Worm (Caenorhabditis elegans) whole organism, L4/young adult: ENCODE results near the gene Y97E10AR.3.

ENCODE experiments used
- dao-5 ChIP-seq: sonication (generic microtip); optimal IDR thresholded peaks from 2 replicates; lab custom pipeline; 2016; ENCODE audit warnings: missing genotype, missing genetic modification characterization, moderate library complexity, missing compliant biosample characterization
- him-1 ChIP-seq: sonication (generic microtip); optimal IDR thresholded peaks from 2 replicates; lab custom pipeline; 2016; ENCODE audit warnings: missing genotype, missing genetic modification reagents, missing genetic modification characterization, missing compliant biosample characterization

- TF ChIP-seq him-1 (tag; lab: Kevin White, UChicago) (no peak), dao-5 (tag; lab: Kevin White, UChicago) (no peak)
These were observed 27.5 kb upstream of the Y97E10AR.3 start, which contains the start of gene algn-12 for ce11 chrV:8034811-8035210.
